Worm (Caenorhabditis elegans) whole organism, L4/young adult: Measurements from ENCODE around the gene ins-12.

ENCODE experiments used
- W03F9.2 ChIP-seq: fragments of 150-350 bp; optimal IDR thresholded peaks from 2 replicates; lab custom pipeline; 2014; ENCODE audit warnings: missing biosample characterization, missing genetic modification characterization
- dao-5 ChIP-seq: sonication (generic microtip); optimal IDR thresholded peaks from 2 replicates; lab custom pipeline; 2016; ENCODE audit warnings: missing genotype, missing genetic modification characterization, moderate library complexity, missing compliant biosample characterization

DNA sequence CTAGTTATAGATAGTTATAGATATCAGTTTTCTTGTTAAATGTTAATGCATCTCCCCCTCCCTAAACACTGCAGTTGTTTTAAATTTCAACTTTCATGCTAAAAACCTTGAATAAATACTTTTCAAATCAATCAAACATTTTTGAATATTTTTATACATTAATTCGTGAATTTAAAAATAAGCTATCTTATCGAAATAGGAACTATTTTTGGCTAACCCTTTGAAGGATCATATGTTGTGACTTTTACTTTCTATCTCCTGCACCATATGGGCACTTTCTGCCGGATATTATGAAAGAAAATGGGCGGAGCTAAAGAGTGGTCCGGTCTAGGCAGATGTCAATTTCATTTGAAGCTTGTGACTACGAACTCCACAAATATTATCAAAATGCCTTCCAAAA is 31.8 kb upstream of the ins-12 start, which contains the start of gene ZK177.11:
- no peak for TF ChIP-seq W03F9.2 (tag; lab: Kevin White, UChicago)
- TF ChIP-seq dao-5: no peak
